Worm (Caenorhabditis elegans) whole organism, L2 larva: ENCODE data around the gene F21C10.18.

Source experiments
- ceh-82 ChIP-seq: fragments of 150-350 bp; optimal IDR thresholded peaks from 2 replicates; lab custom pipeline; 2014; ENCODE audit warnings: missing biosample characterization, missing genetic modification characterization
- lin-39 ChIP-seq: fragments of 150-350 bp; optimal IDR thresholded peaks from 2 replicates; lab custom pipeline; 2014; ENCODE audit warnings: missing biosample characterization, missing genetic modification reagents, missing genetic modification characterization
- nhr-77 ChIP-seq: fragments of 150-350 bp; optimal IDR thresholded peaks from 2 replicates; lab custom pipeline; 2014; ENCODE audit warnings: missing biosample characterization, missing genetic modification characterization
- unc-39 ChIP-seq: fragments of 150-350 bp; optimal IDR thresholded peaks from 2 replicates; lab custom pipeline; 2014; ENCODE audit warnings: missing biosample characterization, missing genetic modification characterization
- unc-55 ChIP-seq: fragments of 150-350 bp; sonication (generic microtip); optimal IDR thresholded peaks from 3 replicates; lab custom pipeline; 2014; ENCODE audit warnings: missing biosample characterization, missing genetic modification reagents, missing genetic modification characterization

DNA sequence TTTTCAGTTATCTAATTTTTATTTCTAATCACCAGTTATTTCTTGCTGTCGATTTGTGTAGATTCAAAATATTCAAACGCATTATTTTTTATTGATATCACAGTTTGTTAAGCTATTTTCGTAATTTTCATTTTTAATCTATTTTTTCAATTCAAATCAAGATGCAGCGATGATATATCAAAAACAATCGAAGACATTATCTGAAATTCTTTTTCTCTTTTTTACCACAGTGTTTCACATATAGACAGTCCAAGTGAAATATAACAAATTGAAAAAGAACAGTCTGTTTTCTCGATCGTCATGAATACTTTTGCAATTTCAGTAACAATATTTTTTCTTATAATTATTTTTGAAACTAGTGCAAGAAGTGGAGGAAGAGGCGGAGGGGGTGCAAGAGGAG is 17.0 kb downstream of the F21C10.18 start, which contains the start of gene F21C10.5:
- no peak for TF ChIP-seq nhr-77
- no peak for TF ChIP-seq ceh-82 (tag; lab: Kevin White, UChicago)
- no peak for TF ChIP-seq unc-39 (tag; lab: Kevin White, UChicago)
- no peak for TF ChIP-seq unc-55 (GFP tag; lab: Kevin White, UChicago)
- TF ChIP-seq lin-39 (tag; lab: Kevin White, UChicago) = no peak
